Fruit fly (Drosophila melanogaster): ENCODE data around the gene ush.

ush gene

dm6 chr2L:480638-481399 lies 4.8 kb downstream of the ush start:
- TF ChIP-seq chn (GFP tag; optimal IDR thresholded peaks at IDR 0.05) = peak; percentile 100
- peak; percentile 100 for TF ChIP-seq Antp (GFP tag; optimal IDR thresholded peaks at IDR 0.05)
- peak; percentile 99 for TF ChIP-seq MESR4 (GFP tag; optimal IDR thresholded peaks at IDR 0.05)
- peak; percentile 62 for TF ChIP-seq HLHmδ (GFP tag; optimal IDR thresholded peaks at IDR 0.05)
- peak; percentile 100 for TF ChIP-seq CG6854 (GFP tag; optimal IDR thresholded peaks at IDR 0.05)
- TF ChIP-seq CG8089 (GFP tag; optimal IDR thresholded peaks at IDR 0.05) = peak; percentile 100
- peak; percentile 100 for TF ChIP-seq disco-r (GFP tag; optimal IDR thresholded peaks at IDR 0.05)
- peak; percentile 100 for TF ChIP-seq Atf3 (GFP tag; optimal IDR thresholded peaks at IDR 0.05)
- TF ChIP-seq CG16863 (GFP tag; optimal IDR thresholded peaks at IDR 0.05) = peak; percentile 100
- peak; percentile 100 for TF ChIP-seq Fer1 (GFP tag; optimal IDR thresholded peaks at IDR 0.05)
- TF ChIP-seq jumu (GFP tag; optimal IDR thresholded peaks at IDR 0.05) = peak; percentile 100
- TF ChIP-seq Dad (GFP tag; optimal IDR thresholded peaks at IDR 0.05) = peak; percentile 100
- TF ChIP-seq ERR (GFP tag; optimal IDR thresholded peaks at IDR 0.05) = peak; percentile 100
- TF ChIP-seq Usf (GFP tag; optimal IDR thresholded peaks at IDR 0.05) = peak; percentile 100
- peak; percentile 100 for TF ChIP-seq CG2202 (tag; optimal IDR thresholded peaks at IDR 0.05)
- TF ChIP-seq nerfin-2 (GFP tag; IDR thresholded peaks at IDR 0.05; ENCODE audit: partially characterized antibody) = no peak
- TF ChIP-seq CrebB (tag; optimal IDR thresholded peaks at IDR 0.05) = peak; percentile 100
- TF ChIP-seq sim (GFP tag; IDR thresholded peaks at IDR 0.05) = no peak
- TF ChIP-seq Aef1 (GFP tag; IDR thresholded peaks at IDR 0.05) = no peak
- TF ChIP-seq CG13296 (GFP tag; optimal IDR thresholded peaks at IDR 0.05) = peak; percentile 100
- TF ChIP-seq CG8944 (GFP tag; optimal IDR thresholded peaks at IDR 0.05) = peak; percentile 100
- TF ChIP-seq CG4730 (GFP tag; IDR thresholded peaks at IDR 0.05) = no peak
- no peak for TF ChIP-seq Ada2b (GFP tag; IDR thresholded peaks at IDR 0.05)
- TF ChIP-seq CG16813 (GFP tag; IDR thresholded peaks at IDR 0.05; ENCODE audit: partially characterized antibody) = no peak
- TF ChIP-seq CG32767 (GFP tag; IDR thresholded peaks at IDR 0.05) = no peak
- TF ChIP-seq CG4707 (GFP tag; optimal IDR thresholded peaks at IDR 0.05) = peak; percentile 99
- TF ChIP-seq CG3995 (GFP tag; optimal IDR thresholded peaks at IDR 0.05) = peak; percentile 93
- TF ChIP-seq CG7556 (GFP tag; optimal IDR thresholded peaks at IDR 0.05) = peak; percentile 100
- no peak for TF ChIP-seq gt (GFP tag; IDR thresholded peaks at IDR 0.05)
- TF ChIP-seq CG10147 (GFP tag; optimal IDR thresholded peaks at IDR 0.05) = peak; percentile 100
- TF ChIP-seq CG12744 (GFP tag; optimal IDR thresholded peaks at IDR 0.05) = peak; percentile 100
- peak; percentile 100 for TF ChIP-seq da (GFP tag; optimal IDR thresholded peaks at IDR 0.05)
- TF ChIP-seq Hey (tag; optimal IDR thresholded peaks at IDR 0.05) = peak; percentile 99
- peak; percentile 100 for TF ChIP-seq chif (GFP tag; optimal IDR thresholded peaks at IDR 0.05)
- TF ChIP-seq rib (GFP tag; IDR thresholded peaks at IDR 0.05) = no peak
- peak; percentile 100 for TF ChIP-seq grau (tag; optimal IDR thresholded peaks at IDR 0.05)
- peak; percentile 100 for TF ChIP-seq onecut (GFP tag; IDR thresholded peaks at IDR 0.05)
- peak; percentile 100 for TF ChIP-seq CG12299 (tag; optimal IDR thresholded peaks at IDR 0.05)
- TF ChIP-seq CG13123 (GFP tag; optimal IDR thresholded peaks at IDR 0.05) = peak; percentile 100
- no peak for TF ChIP-seq CG10959 (GFP tag; IDR thresholded peaks at IDR 0.05)
- peak; percentile 100 for TF ChIP-seq Spps (tag; optimal IDR thresholded peaks at IDR 0.05)
- peak; percentile 100 for TF ChIP-seq nmo (GFP tag; optimal IDR thresholded peaks at IDR 0.05)
- TF ChIP-seq CG13624 (GFP tag; optimal IDR thresholded peaks at IDR 0.05) = peak; percentile 100
- TF ChIP-seq CG13894 (tag; optimal IDR thresholded peaks at IDR 0.05) = peak; percentile 100
- peak; percentile 59 for TF ChIP-seq BEAF-32 (GFP tag; optimal IDR thresholded peaks at IDR 0.05)
- TF ChIP-seq C15 (GFP tag; IDR thresholded peaks at IDR 0.05) = no peak
- TF ChIP-seq Lpt (GFP tag; optimal IDR thresholded peaks at IDR 0.05) = peak; percentile 74
- no peak for TF ChIP-seq CG31441 (GFP tag; IDR thresholded peaks at IDR 0.05)
- TF ChIP-seq CG9876 (GFP tag; optimal IDR thresholded peaks at IDR 0.05) = peak; percentile 100
- peak; percentile 96 for TF ChIP-seq CG17802 (tag; optimal IDR thresholded peaks at IDR 0.05)

All from whole organism, embryonic.